Fruit fly (Drosophila melanogaster): ENCODE measurements around the gene CASK.
A peak's percentile ranks its signal among the peaks of the same experiment; 100 is the strongest.

The CASK gene

dm6 chr3R:21848987-21849442 is 26.5 kb upstream of the CASK start (continued):
- no peak for TF ChIP-seq CG7745 (tag; optimal IDR thresholded peaks at IDR 0.05)
- TF ChIP-seq CG16863 (GFP tag; optimal IDR thresholded peaks at IDR 0.05) = peak; percentile 67
- peak; percentile 8 for TF ChIP-seq D19B (GFP tag; optimal IDR thresholded peaks at IDR 0.05)
- TF ChIP-seq insv (GFP tag; optimal IDR thresholded peaks at IDR 0.05) = no peak
- peak; percentile 52; the same call in 1 of the 2 replicates for TF ChIP-seq HLH3B (GFP tag; IDR thresholded peaks at IDR 0.05)
- peak; percentile 35 for TF ChIP-seq CG1647 (GFP tag; optimal IDR thresholded peaks at IDR 0.05)
- peak; percentile 36 for TF ChIP-seq tap (tag; optimal IDR thresholded peaks at IDR 0.05)
- peak; percentile 32 for TF ChIP-seq tx (GFP tag; optimal IDR thresholded peaks at IDR 0.05)
- peak; percentile 42 for TF ChIP-seq CG7786 (GFP tag; optimal IDR thresholded peaks at IDR 0.05)
- peak; percentile 42 for TF ChIP-seq mam (GFP tag; optimal IDR thresholded peaks at IDR 0.05)
- TF ChIP-seq ase (GFP tag; IDR thresholded peaks at IDR 0.05) = 0 out of 3 replicates have a peak, but pooled peaks have one; percentile 26
- TF ChIP-seq stc (GFP tag; IDR thresholded peaks at IDR 0.05) = no peak
- no peak for TF ChIP-seq fd64A (GFP tag; optimal IDR thresholded peaks at IDR 0.05)
- peak; percentile 56 for TF ChIP-seq gsb-n (tag; optimal IDR thresholded peaks at IDR 0.05)
- TF ChIP-seq CG10543 (GFP tag; optimal IDR thresholded peaks at IDR 0.05) = no peak
- peak; percentile 75 for TF ChIP-seq az2 (GFP tag; optimal IDR thresholded peaks at IDR 0.05)
- TF ChIP-seq Spps (tag; optimal IDR thresholded peaks at IDR 0.05) = peak; percentile 50
- peak; percentile 67 for TF ChIP-seq gcm (GFP tag; optimal IDR thresholded peaks at IDR 0.05)
- TF ChIP-seq CG10274 (GFP tag; optimal IDR thresholded peaks at IDR 0.05) = peak; percentile 50
- peak in 1 of 3 experiments; percentile 85 for TF ChIP-seq lola (GFP tag; optimal IDR thresholded peaks at IDR 0.05)
- peak; percentile 32; the same call in 1 of the 2 replicates for TF ChIP-seq CG14667 (GFP tag; IDR thresholded peaks at IDR 0.05)
- TF ChIP-seq Nf-YC (tag; optimal IDR thresholded peaks at IDR 0.05) = peak; percentile 43
- no peak for TF ChIP-seq HmgD (GFP tag; optimal IDR thresholded peaks at IDR 0.05)
- TF ChIP-seq Hr51 (GFP tag; optimal IDR thresholded peaks at IDR 0.05) = peak; percentile 13 to 81
- TF ChIP-seq NC2α (GFP tag; optimal IDR thresholded peaks at IDR 0.05) = peak; percentile 7
- peak; percentile 45 for TF ChIP-seq ind (GFP tag; optimal IDR thresholded peaks at IDR 0.05)
- TF ChIP-seq CG15269 (tag; optimal IDR thresholded peaks at IDR 0.05) = peak; percentile 61
- TF ChIP-seq CG5180 (GFP tag; optimal IDR thresholded peaks at IDR 0.05) = peak; percentile 60
- no peak for TF ChIP-seq CG14860 (GFP tag; IDR thresholded peaks at IDR 0.05; ENCODE audit: partially characterized antibody)
- no peak for TF ChIP-seq CG11560 (tag; IDR thresholded peaks at IDR 0.05)
- TF ChIP-seq chif (GFP tag; optimal IDR thresholded peaks at IDR 0.05) = peak; percentile 60 to 68
- TF ChIP-seq CG6854 (GFP tag; optimal IDR thresholded peaks at IDR 0.05) = no peak
- TF ChIP-seq odd (GFP tag; optimal IDR thresholded peaks at IDR 0.05) = peak; percentile 51
- peak; percentile 44 for TF ChIP-seq CHES-1-like (GFP tag; optimal IDR thresholded peaks at IDR 0.05)
- peak; percentile 30 for TF ChIP-seq CG12155 (GFP tag; optimal IDR thresholded peaks at IDR 0.05)
- peak; percentile 34 for TF ChIP-seq CG12219 (GFP tag; optimal IDR thresholded peaks at IDR 0.05)
- peak; percentile 9 for TF ChIP-seq btn (GFP tag; optimal IDR thresholded peaks at IDR 0.05)
- peak; percentile 46 for TF ChIP-seq yki (optimal IDR thresholded peaks at IDR 0.05)
- no peak for TF ChIP-seq gro (GFP tag; optimal IDR thresholded peaks at IDR 0.05)
- no peak for TF ChIP-seq Neu2 (GFP tag; optimal IDR thresholded peaks at IDR 0.05; ENCODE audit: borderline replicate concordance)
- no peak for TF ChIP-seq disco-r (GFP tag; optimal IDR thresholded peaks at IDR 0.05)
- TF ChIP-seq CG3163 (GFP tag; optimal IDR thresholded peaks at IDR 0.05) = no peak
- TF ChIP-seq Ada2b (GFP tag; IDR thresholded peaks at IDR 0.05) = peak; percentile 59
- peak; percentile 84 for TF ChIP-seq CG7556 (GFP tag; optimal IDR thresholded peaks at IDR 0.05)
- TF ChIP-seq CG3838 (GFP tag; optimal IDR thresholded peaks at IDR 0.05) = no peak
- TF ChIP-seq kni (GFP tag; optimal IDR thresholded peaks at IDR 0.05) = peak; percentile 3
- TF ChIP-seq CG6254 (GFP tag; optimal IDR thresholded peaks at IDR 0.05) = peak; percentile 65
- TF ChIP-seq dpn (GFP tag; optimal IDR thresholded peaks at IDR 0.05) = peak; percentile 53
- TF ChIP-seq Gsc (GFP tag; IDR thresholded peaks at IDR 0.05) = no peak
- peak; percentile 53 for TF ChIP-seq CG4404 (GFP tag; IDR thresholded peaks at IDR 0.05)
- peak; percentile 44 for TF ChIP-seq CG13296 (GFP tag; optimal IDR thresholded peaks at IDR 0.05)
